Fruit fly (Drosophila melanogaster) Kc167 (cell line): ENCODE measurements around the gene CG4842.

ENCODE experiments used
- Myc ChIP-seq: fragments of >200 bp; optimal IDR thresholded peaks from 2 replicates; lab custom pipeline; 2017; ENCODE audit warnings: missing external identifiers
- h ChIP-seq: fragments of >200 bp; optimal IDR thresholded peaks from 3 replicates; lab custom pipeline; 2018; ENCODE audit warnings: missing external identifiers
- psq ChIP-seq: fragments of >200 bp; optimal IDR thresholded peaks from 2 replicates; lab custom pipeline; 2017; ENCODE audit warnings: missing external identifiers
- ttk ChIP-seq: sonication (Bioruptor generic); optimal IDR thresholded peaks from 2 replicates; lab custom pipeline; 2017; ENCODE audit warnings: missing external identifiers

- no peak for TF ChIP-seq ttk
- TF ChIP-seq Myc (lab: Kevin White, UChicago), result no peak
- TF ChIP-seq h (lab: Kevin White, UChicago), result no peak
- TF ChIP-seq psq (lab: Kevin White, UChicago), result no peak
Measured at dm6 chr3L:16354197-16354596, 14.0 kb upstream of the CG4842 start, which contains the start of gene Pdh.
